Worm (Caenorhabditis elegans) whole organism, L4 larva: ENCODE data around the gene F59B2.14.

Experiments
- F10B5.3 ChIP-seq: sonication (generic microtip); optimal IDR thresholded peaks from 2 replicates; lab custom pipeline; 2016; ENCODE audit warnings: mild to moderate bottlenecking, missing genetic modification characterization, missing compliant biosample characterization
- F44E2.7 ChIP-seq: fragments of 200-800 bp; sonication (Bioruptor generic); IDR thresholded peaks from 2 replicates; pipeline ENCODE4 v2.1.2; 2022; ENCODE audit warnings: missing genetic modification characterization, missing compliant biosample characterization
- T26A8.4 ChIP-seq: fragments of 200-800 bp; sonication (Bioruptor generic); IDR thresholded peaks from 2 replicates; pipeline ENCODE4 v1.3.6; 2022; ENCODE audit warnings: missing genetic modification characterization, missing compliant biosample characterization
- Y105C5A.15 ChIP-seq: fragments of 200-800 bp; sonication (Bioruptor generic); IDR thresholded peaks from 2 replicates; pipeline ENCODE4 v1.3.6; 2022; ENCODE audit warnings: missing genetic modification characterization, missing compliant biosample characterization
- Y48G9A.11 ChIP-seq: fragments of 200-800 bp; sonication (Bioruptor generic); IDR thresholded peaks from 2 replicates; pipeline ENCODE4 v1.3.6; 2022; ENCODE audit warnings: missing genetic modification reagents, missing genetic modification characterization, missing compliant biosample characterization
- Y75B8A.6 ChIP-seq: fragments of 200-800 bp; sonication (Bioruptor generic); IDR thresholded peaks from 2 replicates; pipeline ENCODE4 v1.3.6; 2022; ENCODE audit warnings: missing genetic modification reagents, missing genetic modification characterization, missing compliant biosample characterization
- ZK337.2 ChIP-seq: fragments of 200-800 bp; sonication (Bioruptor generic); IDR thresholded peaks from 2 replicates; pipeline ENCODE4 v1.3.6; 2022; ENCODE audit warnings: missing genetic modification reagents, missing genetic modification characterization, missing compliant biosample characterization
- ZK546.5 ChIP-seq, 2 experiments: sonication (generic microtip); optimal IDR thresholded peaks; 2 replicates each; lab custom pipeline; 2017; ENCODE audit warnings: missing biosample characterization in 2 of 2, missing genetic modification characterization in 2 of 2
- aha-1 ChIP-seq: fragments of 150-350 bp; peaks from one replicate; lab custom pipeline; 2014; ENCODE audit warnings: missing biosample characterization, missing genetic modification characterization
- ceh-28 ChIP-seq: fragments of 150-350 bp; optimal IDR thresholded peaks from 2 replicates; lab custom pipeline; 2014; ENCODE audit warnings: missing biosample characterization, missing genetic modification reagents, missing genetic modification characterization
- ceh-44 ChIP-seq: fragments of 200-800 bp; sonication (Bioruptor generic); IDR thresholded peaks from 2 replicates; pipeline ENCODE4 v1.3.6; 2022; ENCODE audit warnings: missing genetic modification reagents, missing genetic modification characterization, missing compliant biosample characterization
- ceh-62 ChIP-seq: sonication (generic microtip); optimal IDR thresholded peaks from 2 replicates; lab custom pipeline; 2017; ENCODE audit warnings: missing biosample characterization, missing genetic modification characterization
- ceh-82 ChIP-seq: sonication (generic microtip); optimal IDR thresholded peaks from 2 replicates; lab custom pipeline; 2017; ENCODE audit warnings: missing biosample characterization, missing genetic modification characterization
- ces-1 ChIP-seq: fragments of 150-350 bp; sonication (generic microtip); optimal IDR thresholded peaks from 4 replicates; lab custom pipeline; 2014; ENCODE audit warnings: missing biosample characterization, missing genetic modification reagents, missing genetic modification characterization
- cey-2 ChIP-seq: sonication (generic microtip); optimal IDR thresholded peaks from 3 replicates; lab custom pipeline; 2017; ENCODE audit warnings: missing genetic modification characterization, mild to moderate bottlenecking, missing compliant biosample characterization, antibody characterized with exemption, borderline replicate concordance; ENCODE audit not compliant: insufficient read depth
- daf-8 ChIP-seq: fragments of 200-800 bp; sonication (Bioruptor generic); IDR thresholded peaks from 2 replicates; pipeline ENCODE4 v1.3.6; 2022; ENCODE audit warnings: missing genetic modification characterization, missing compliant biosample characterization
- dmd-6 ChIP-seq: fragments of 200-800 bp; sonication (Bioruptor generic); IDR thresholded peaks from 2 replicates; pipeline ENCODE4 v1.3.6; 2022; ENCODE audit warnings: missing genetic modification reagents, missing genetic modification characterization, missing compliant biosample characterization
- dmd-8 ChIP-seq: fragments of 200-800 bp; sonication (Bioruptor generic); IDR thresholded peaks from 2 replicates; pipeline ENCODE4 v1.3.6; 2022; ENCODE audit warnings: missing genetic modification characterization, missing compliant biosample characterization
- dmd-9 ChIP-seq: fragments of 200-800 bp; sonication (Bioruptor generic); IDR thresholded peaks from 2 replicates; pipeline ENCODE4 v1.3.6; 2022; ENCODE audit warnings: missing genetic modification reagents, missing genetic modification characterization, missing compliant biosample characterization
- dve-1 ChIP-seq: sonication (generic microtip); optimal IDR thresholded peaks from 2 replicates; lab custom pipeline; 2017; ENCODE audit warnings: antibody characterized with exemption, mild to moderate bottlenecking, missing genetic modification characterization, missing compliant biosample characterization; ENCODE audit not compliant: insufficient read depth
- egl-27 ChIP-seq: sonication (generic microtip); optimal IDR thresholded peaks from 3 replicates; lab custom pipeline; 2017; ENCODE audit warnings: missing biosample characterization, missing genetic modification reagents, missing genetic modification characterization
- fkh-10 ChIP-seq: fragments of 150-350 bp; optimal IDR thresholded peaks from 2 replicates; lab custom pipeline; 2014; ENCODE audit warnings: missing biosample characterization, missing genetic modification reagents, missing genetic modification characterization
- gei-8 ChIP-seq: fragments of 200-800 bp; sonication (Bioruptor generic); optimal IDR thresholded peaks from 2 replicates; lab custom pipeline; 2018; ENCODE audit warnings: mild to moderate bottlenecking, missing genetic modification characterization, missing compliant biosample characterization
- hif-1 ChIP-seq, 2 experiments: sonication (generic microtip); optimal IDR thresholded peaks; 2 replicates each; lab custom pipeline; 2016 to 2017; ENCODE audit warnings: missing compliant biosample characterization in 2 of 2, missing genetic modification characterization in 2 of 2, missing genetic modification reagents in 2 of 2, missing genotype in 2 of 2, mild to moderate bottlenecking in 1 of 2
- hlh-11 ChIP-seq: fragments of 200-800 bp; sonication (Bioruptor generic); optimal IDR thresholded peaks from 2 replicates; lab custom pipeline; 2018; ENCODE audit warnings: mild to moderate bottlenecking, missing genetic modification characterization, missing compliant biosample characterization
- hmg-1.1 ChIP-seq: fragments of 200-800 bp; sonication (Bioruptor generic); IDR thresholded peaks from 2 replicates; pipeline ENCODE4 v1.3.6; 2022; ENCODE audit warnings: missing genetic modification reagents, missing genetic modification characterization, missing compliant biosample characterization
- jun-1 ChIP-seq: fragments of 150-350 bp; optimal IDR thresholded peaks from 2 replicates; lab custom pipeline; 2014; ENCODE audit warnings: missing biosample characterization, missing genetic modification reagents, missing genetic modification characterization
- lin-13 ChIP-seq: fragments of 150-350 bp; optimal IDR thresholded peaks from 2 replicates; lab custom pipeline; 2014; ENCODE audit warnings: missing biosample characterization, missing genetic modification reagents, missing genetic modification characterization
- lin-38 ChIP-seq: fragments of 200-800 bp; sonication (Bioruptor generic); IDR thresholded peaks from 2 replicates; pipeline ENCODE4 v1.3.6; 2022; ENCODE audit warnings: missing genetic modification reagents, missing genetic modification characterization, missing compliant biosample characterization
- lir-3 ChIP-seq: sonication (generic microtip); optimal IDR thresholded peaks from 2 replicates; lab custom pipeline; 2016; ENCODE audit warnings: mild to moderate bottlenecking, missing genetic modification characterization, missing compliant biosample characterization
- madf-5 ChIP-seq, 2 experiments: fragments of 200-800 bp; sonication (Bioruptor generic); IDR thresholded peaks; 2 replicates each; pipeline ENCODE4 v1.3.6; 2022; ENCODE audit warnings: missing compliant biosample characterization in 2 of 2, missing genetic modification characterization in 2 of 2
- mdt-29 ChIP-seq: fragments of 200-800 bp; sonication (Bioruptor generic); IDR thresholded peaks from 2 replicates; pipeline ENCODE4 v1.3.6; 2022; ENCODE audit warnings: missing genetic modification reagents, missing genetic modification characterization, missing compliant biosample characterization
- mes-2 ChIP-seq: sonication (generic microtip); optimal IDR thresholded peaks from 2 replicates; lab custom pipeline; 2016; ENCODE audit warnings: missing genotype, mild to moderate bottlenecking, missing genetic modification characterization, missing compliant biosample characterization; ENCODE audit not compliant: poor library complexity, severe bottlenecking
- mxl-3 ChIP-seq: fragments of 200-800 bp; sonication (Bioruptor generic); optimal IDR thresholded peaks from 2 replicates; lab custom pipeline; 2018; ENCODE audit warnings: mild to moderate bottlenecking, missing genetic modification characterization, missing compliant biosample characterization
- nhr-102 ChIP-seq: sonication (generic microtip); optimal IDR thresholded peaks from 2 replicates; lab custom pipeline; 2016; ENCODE audit warnings: mild to moderate bottlenecking, missing genetic modification characterization, moderate library complexity, missing compliant biosample characterization
- nhr-11 ChIP-seq: fragments of 150-350 bp; optimal IDR thresholded peaks from 2 replicates; lab custom pipeline; 2014; ENCODE audit warnings: missing biosample characterization, missing genetic modification characterization
- nhr-111 ChIP-seq: fragments of 200-800 bp; sonication (Bioruptor generic); optimal IDR thresholded peaks from 2 replicates; lab custom pipeline; 2018; ENCODE audit warnings: mild to moderate bottlenecking, missing genetic modification characterization, missing compliant biosample characterization
- nhr-237 ChIP-seq: sonication (generic microtip); optimal IDR thresholded peaks from 2 replicates; lab custom pipeline; 2017; ENCODE audit warnings: missing biosample characterization, missing genetic modification characterization
- nhr-28 ChIP-seq: fragments of 150-350 bp; optimal IDR thresholded peaks from 2 replicates; lab custom pipeline; 2014; ENCODE audit warnings: missing biosample characterization, missing genetic modification characterization
- nhr-6 ChIP-seq: fragments of 150-350 bp; optimal IDR thresholded peaks from 2 replicates; lab custom pipeline; 2014; ENCODE audit warnings: missing biosample characterization, missing genetic modification characterization
- nhr-76 ChIP-seq: fragments of 150-350 bp; optimal IDR thresholded peaks from 2 replicates; lab custom pipeline; 2014; ENCODE audit warnings: missing biosample characterization, missing genetic modification characterization
- nhr-77 ChIP-seq: fragments of 150-350 bp; optimal IDR thresholded peaks from 2 replicates; lab custom pipeline; 2014; ENCODE audit warnings: missing biosample characterization, missing genetic modification characterization
- sdz-12 ChIP-seq: fragments of 200-800 bp; sonication (Bioruptor generic); optimal IDR thresholded peaks from 2 replicates; lab custom pipeline; 2018; ENCODE audit warnings: mild to moderate bottlenecking, missing genetic modification characterization, missing compliant biosample characterization
- snpc-1.2 ChIP-seq: fragments of 200-800 bp; sonication (Bioruptor generic); IDR thresholded peaks from 2 replicates; pipeline ENCODE4 v1.3.6; 2022; ENCODE audit warnings: missing genetic modification reagents, missing genetic modification characterization, missing compliant biosample characterization
- spr-1 ChIP-seq: sonication (generic microtip); optimal IDR thresholded peaks from 2 replicates; lab custom pipeline; 2016; ENCODE audit warnings: mild to moderate bottlenecking, missing genetic modification characterization, missing compliant biosample characterization
- tag-97 ChIP-seq: fragments of 200-800 bp; sonication (Bioruptor generic); IDR thresholded peaks from 2 replicates; pipeline ENCODE4 v1.3.6; 2022; ENCODE audit warnings: missing genetic modification characterization, missing compliant biosample characterization
- tra-1 ChIP-seq: fragments of 200-800 bp; sonication (Bioruptor generic); IDR thresholded peaks from 2 replicates; pipeline ENCODE4 v1.3.6; 2022; ENCODE audit warnings: missing genetic modification reagents, missing genetic modification characterization, missing compliant biosample characterization
- unc-62 ChIP-seq, 3 experiments: fragments of 150-350 bp in 1 of 3; sonication (generic microtip); optimal IDR thresholded peaks in 2 of 3; peaks in 1 of 3; 1 replicate in 1 of 3; 2 replicates in 2 of 3; lab custom pipeline; 2014 to 2017; ENCODE audit warnings: missing biosample characterization in 3 of 3, missing genetic modification characterization in 3 of 3, missing genetic modification reagents in 3 of 3, missing genotype in 1 of 3
- vab-7 ChIP-seq: fragments of 200-800 bp; sonication (Bioruptor generic); IDR thresholded peaks from 2 replicates; pipeline ENCODE4 v1.3.6; 2022; ENCODE audit warnings: missing genetic modification reagents, missing genetic modification characterization, missing compliant biosample characterization
- zag-1 ChIP-seq: fragments of 150-350 bp; optimal IDR thresholded peaks from 2 replicates; lab custom pipeline; 2014; ENCODE audit warnings: missing biosample characterization, missing genetic modification characterization
- zfp-3 ChIP-seq: fragments of 200-800 bp; sonication (Bioruptor generic); conservative IDR thresholded peaks from 2 replicates; pipeline ENCODE4 v1.3.6; 2022; ENCODE audit warnings: missing genetic modification reagents, missing genetic modification characterization, missing compliant biosample characterization
- zip-11 ChIP-seq: fragments of 200-800 bp; sonication (Bioruptor generic); IDR thresholded peaks from 2 replicates; pipeline ENCODE4 v1.3.6; 2022; ENCODE audit warnings: missing genetic modification characterization, missing compliant biosample characterization

Gene F59B2.14

DNA sequence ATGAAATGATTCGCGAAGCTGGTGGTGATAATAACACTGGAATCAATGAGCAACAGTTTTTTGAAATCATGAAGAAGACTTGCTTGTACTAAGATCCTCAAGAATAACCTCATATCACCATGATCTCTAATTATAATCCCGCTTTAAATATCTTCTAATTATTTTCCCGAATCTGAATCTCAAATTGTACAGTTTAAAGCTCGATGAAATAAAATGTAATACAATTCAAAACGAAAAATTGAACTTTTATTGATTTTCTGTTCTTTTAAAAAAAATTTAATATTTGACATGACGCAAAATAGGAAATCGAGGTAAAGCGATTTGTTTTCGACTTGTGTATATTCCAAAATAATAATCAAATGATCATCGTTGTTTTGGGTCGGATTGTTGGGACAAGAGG is 47.6 kb downstream of the F59B2.14 start (continued):
- TF ChIP-seq hlh-11 (tag; lab: Kevin White, UChicago), result no peak
- no peak for TF ChIP-seq dmd-6
- no peak for TF ChIP-seq hif-1 (tag; optimal IDR thresholded peaks at IDR 0.05; lab: Kevin White, UChicago)
- TF ChIP-seq daf-8, result no peak
- TF ChIP-seq Y105C5A.15 (GFP tag; lab: Robert Waterston, UW), result no peak
- TF ChIP-seq ceh-28 (tag; lab: Kevin White, UChicago), result no peak
- TF ChIP-seq nhr-6, result no peak
- TF ChIP-seq F44E2.7 (GFP tag; lab: Robert Waterston, UW), result no peak
- no peak for TF ChIP-seq lin-13
- TF ChIP-seq nhr-77, result no peak
- no peak for TF ChIP-seq cey-2 (tag; lab: Kevin White, UChicago)
- TF ChIP-seq gei-8 (GFP tag; lab: Kevin White, UChicago), result peak; percentile 41
- no peak for TF ChIP-seq lir-3 (tag; lab: Kevin White, UChicago)
- TF ChIP-seq nhr-11 (tag; lab: Kevin White, UChicago), result no peak
- TF ChIP-seq egl-27 (tag; lab: Kevin White, UChicago), result no peak
- TF ChIP-seq nhr-111, result no peak
- peak; percentile 40 for TF ChIP-seq nhr-102
- TF ChIP-seq mdt-29 (GFP tag; lab: Robert Waterston, UW), result no peak
- TF ChIP-seq snpc-1.2 (GFP tag; lab: Robert Waterston, UW), result no peak
- TF ChIP-seq nhr-237, result no peak
- TF ChIP-seq zfp-3 (GFP tag; lab: Robert Waterston, UW), result peak; percentile 87
- TF ChIP-seq zag-1 (tag; lab: Kevin White, UChicago), result no peak
- no peak for TF ChIP-seq F10B5.3 (tag; lab: Kevin White, UChicago)
- no peak for TF ChIP-seq nhr-76 (tag; lab: Kevin White, UChicago)
- no peak for TF ChIP-seq Y75B8A.6 (GFP tag; lab: Robert Waterston, UW)
- no peak for TF ChIP-seq dmd-8 (GFP tag; lab: Robert Waterston, UW)
- TF ChIP-seq sdz-12 (GFP tag; lab: Kevin White, UChicago), result no peak
- TF ChIP-seq lin-38, result no peak
- no peak for TF ChIP-seq ceh-82 (tag; lab: Kevin White, UChicago)
- no peak for TF ChIP-seq dmd-9 (GFP tag; lab: Robert Waterston, UW)
- TF ChIP-seq spr-1 (tag; lab: Kevin White, UChicago), result peak; percentile 50
- TF ChIP-seq tra-1 (GFP tag; lab: Robert Waterston, UW), result no peak
- peak; percentile 37; the same call in 1 of the 2 replicates for TF ChIP-seq T26A8.4 (GFP tag; lab: Robert Waterston, UW)
- TF ChIP-seq vab-7, result no peak
- TF ChIP-seq mxl-3, result no peak
- TF ChIP-seq dve-1 (tag; lab: Kevin White, UChicago), result peak; percentile 17
- no peak for TF ChIP-seq ZK337.2 (GFP tag; lab: Robert Waterston, UW)
- TF ChIP-seq zip-11 (GFP tag; lab: Robert Waterston, UW), result no peak
- no peak for TF ChIP-seq unc-62 (GFP tag; optimal IDR thresholded peaks at IDR 0.05 in 1 of 2; lab: Kevin White, UChicago)
- TF ChIP-seq unc-62 (tag; optimal IDR thresholded peaks at IDR 0.05; lab: Kevin White, UChicago), result no peak
- TF ChIP-seq ceh-44 (GFP tag; lab: Robert Waterston, UW), result no peak
- TF ChIP-seq aha-1 (tag; lab: Kevin White, UChicago), result no peak
- no peak for TF ChIP-seq ceh-62
- no peak for TF ChIP-seq nhr-28 (tag; lab: Kevin White, UChicago)
- no peak for TF ChIP-seq ZK546.5 (tag; optimal IDR thresholded peaks at IDR 0.05; lab: Kevin White, UChicago)
- TF ChIP-seq Y48G9A.11 (GFP tag; lab: Robert Waterston, UW), result no peak
- TF ChIP-seq ces-1 (GFP tag; lab: Kevin White, UChicago), result no peak
- TF ChIP-seq tag-97 (GFP tag; lab: Robert Waterston, UW), result no peak
- TF ChIP-seq fkh-10, result no peak
- TF ChIP-seq mes-2, result no peak
- no peak for TF ChIP-seq hmg-1.1 (GFP tag; lab: Robert Waterston, UW)
- TF ChIP-seq madf-5 (GFP tag; IDR thresholded peaks at IDR 0.05; lab: Robert Waterston, UW), result no peak
- no peak for TF ChIP-seq jun-1 (tag; lab: Kevin White, UChicago)
